Fruit fly (Drosophila melanogaster): ENCODE data around the gene bap.

- TF ChIP-seq corto (GFP tag; optimal IDR thresholded peaks at IDR 0.05) (no peak), otp (GFP tag; IDR thresholded peaks at IDR 0.05) (no peak), peb (GFP tag; IDR thresholded peaks at IDR 0.05) (no peak), twi (tag; optimal IDR thresholded peaks at IDR 0.05) (no peak), Hr51 (GFP tag; optimal IDR thresholded peaks at IDR 0.05) (peak in 1 of 2 experiments; percentile 44), Dfd (GFP tag; optimal IDR thresholded peaks at IDR 0.05) (no peak), CG1832 (GFP tag; optimal IDR thresholded peaks at IDR 0.05) (no peak), Sox102F (GFP tag; optimal IDR thresholded peaks at IDR 0.05) (peak; percentile 44), Meics (GFP tag; optimal IDR thresholded peaks at IDR 0.05) (peak; percentile 56), CG34376 (GFP tag; optimal IDR thresholded peaks at IDR 0.05) (no peak)
Measured at dm6 chr3R:21419932-21420331, 31.3 kb downstream of the bap start.
